Worm (Caenorhabditis elegans) whole organism, L3 larva: ENCODE data around the gene eat-3.
A peak's percentile ranks its signal among the peaks of the same experiment; 100 is the strongest.

Experiments used
- aly-2 ChIP-seq: fragments of 150-350 bp; optimal IDR thresholded peaks from 2 replicates; lab custom pipeline; 2014; ENCODE audit warnings: missing biosample characterization, missing genetic modification characterization
- ama-1 ChIP-seq: fragments of 150-350 bp; optimal IDR thresholded peaks from 2 replicates; lab custom pipeline; 2018
- ceh-16 ChIP-seq: sonication (generic microtip); optimal IDR thresholded peaks from 2 replicates; lab custom pipeline; 2017; ENCODE audit warnings: missing biosample characterization, missing genetic modification characterization
- ceh-28 ChIP-seq: fragments of 150-350 bp; optimal IDR thresholded peaks from 2 replicates; lab custom pipeline; 2014; ENCODE audit warnings: missing biosample characterization, missing genetic modification reagents, missing genetic modification characterization
- ceh-82 ChIP-seq: fragments of 150-350 bp; optimal IDR thresholded peaks from 2 replicates; lab custom pipeline; 2014; ENCODE audit warnings: missing biosample characterization, missing genetic modification characterization
- ceh-9 ChIP-seq: sonication (generic microtip); optimal IDR thresholded peaks from 2 replicates; lab custom pipeline; 2018; ENCODE audit warnings: missing biosample characterization, missing genetic modification characterization
- daf-12 ChIP-seq: fragments of 150-350 bp; optimal IDR thresholded peaks from 2 replicates; lab custom pipeline; 2014; ENCODE audit warnings: missing biosample characterization, missing genetic modification reagents, missing genetic modification characterization
- egl-27 ChIP-seq: sonication (generic microtip); optimal IDR thresholded peaks from 4 replicates; lab custom pipeline; 2017; ENCODE audit warnings: missing biosample characterization, missing genetic modification reagents, missing genetic modification characterization
- egl-5 ChIP-seq: fragments of 150-350 bp; optimal IDR thresholded peaks from 2 replicates; lab custom pipeline; 2017; ENCODE audit warnings: missing biosample characterization, missing genetic modification reagents, missing genetic modification characterization, inconsistent platforms
- elt-1 ChIP-seq: fragments of 150-350 bp; optimal IDR thresholded peaks from 2 replicates; lab custom pipeline; 2014; ENCODE audit warnings: missing biosample characterization, missing genetic modification characterization
- elt-2 ChIP-seq: sonication (generic microtip); optimal IDR thresholded peaks from 2 replicates; lab custom pipeline; 2016; ENCODE audit warnings: missing genetic modification reagents, mild to moderate bottlenecking, missing genetic modification characterization, missing compliant biosample characterization
- elt-3 ChIP-seq, 3 experiments: fragments of 150-350 bp in 1 of 3; sonication (generic microtip) in 2 of 3; optimal IDR thresholded peaks; 2 replicates in 2 of 3; 4 replicates in 1 of 3; lab custom pipeline; 2014 to 2017; ENCODE audit warnings: missing biosample characterization in 3 of 3, missing genetic modification characterization in 3 of 3
- eor-1 ChIP-seq, 2 experiments: fragments of 150-350 bp; optimal IDR thresholded peaks; 2 replicates each; lab custom pipeline; 2014 to 2018; ENCODE audit warnings: missing biosample characterization in 2 of 2, missing genetic modification characterization in 2 of 2
- fkh-10 ChIP-seq: sonication (generic microtip); optimal IDR thresholded peaks from 2 replicates; lab custom pipeline; 2017; ENCODE audit warnings: missing biosample characterization, missing genetic modification reagents, missing genetic modification characterization
- fos-1 ChIP-seq: fragments of 150-350 bp; optimal IDR thresholded peaks from 2 replicates; lab custom pipeline; 2014; ENCODE audit warnings: missing biosample characterization, missing genetic modification characterization
- hmg-11 ChIP-seq: sonication (generic microtip); optimal IDR thresholded peaks from 2 replicates; lab custom pipeline; 2016; ENCODE audit warnings: missing genetic modification characterization, missing compliant biosample characterization
- jun-1 ChIP-seq: fragments of 150-350 bp; optimal IDR thresholded peaks from 2 replicates; lab custom pipeline; 2014; ENCODE audit warnings: missing biosample characterization, missing genetic modification reagents, missing genetic modification characterization
- lin-15B ChIP-seq: fragments of 150-350 bp; optimal IDR thresholded peaks from 2 replicates; lab custom pipeline; 2014; ENCODE audit warnings: missing biosample characterization, missing genetic modification characterization
- lin-39 ChIP-seq: fragments of 150-350 bp; optimal IDR thresholded peaks from 2 replicates; lab custom pipeline; 2018; ENCODE audit warnings: missing biosample characterization, missing genetic modification reagents, missing genetic modification characterization
- mdl-1 ChIP-seq: fragments of 150-350 bp; optimal IDR thresholded peaks from 2 replicates; lab custom pipeline; 2014; ENCODE audit warnings: missing biosample characterization, missing genetic modification characterization
- mml-1 ChIP-seq: fragments of 150-350 bp; sonication (generic microtip); optimal IDR thresholded peaks from 3 replicates; lab custom pipeline; 2014; ENCODE audit warnings: missing biosample characterization, missing genetic modification characterization
- nfya-1 ChIP-seq: sonication (generic microtip); optimal IDR thresholded peaks from 2 replicates; lab custom pipeline; 2017; ENCODE audit warnings: missing genetic modification characterization, mild to moderate bottlenecking, missing compliant biosample characterization, antibody characterized with exemption, moderate library complexity; ENCODE audit not compliant: insufficient read depth
- nhr-12 ChIP-seq: fragments of 150-350 bp; optimal IDR thresholded peaks from 2 replicates; lab custom pipeline; 2014; ENCODE audit warnings: missing biosample characterization, missing genetic modification characterization
- nhr-23 ChIP-seq: fragments of 150-350 bp; optimal IDR thresholded peaks from 2 replicates; lab custom pipeline; 2014; ENCODE audit warnings: missing biosample characterization, missing genetic modification reagents, missing genetic modification characterization
- nhr-237 ChIP-seq: fragments of 150-350 bp; optimal IDR thresholded peaks from 2 replicates; lab custom pipeline; 2014; ENCODE audit warnings: missing biosample characterization, missing genetic modification characterization
- nhr-67 ChIP-seq: fragments of 150-350 bp; optimal IDR thresholded peaks from 2 replicates; lab custom pipeline; 2014; ENCODE audit warnings: missing biosample characterization, missing genetic modification characterization
- nhr-76 ChIP-seq: fragments of 150-350 bp; sonication (generic microtip); optimal IDR thresholded peaks from 5 replicates; lab custom pipeline; 2014; ENCODE audit warnings: missing biosample characterization, missing genetic modification characterization
- nhr-77 ChIP-seq: fragments of 150-350 bp; optimal IDR thresholded peaks from 2 replicates; lab custom pipeline; 2014; ENCODE audit warnings: missing biosample characterization, missing genetic modification characterization
- pha-4 ChIP-seq: fragments of 150-350 bp; optimal IDR thresholded peaks from 2 replicates; lab custom pipeline; 2014; ENCODE audit warnings: missing biosample characterization, missing genetic modification reagents, missing genetic modification characterization
- pqm-1 ChIP-seq: fragments of 150-350 bp; optimal IDR thresholded peaks from 2 replicates; lab custom pipeline; 2017; ENCODE audit warnings: missing biosample characterization, missing genetic modification characterization, inconsistent platforms
- sea-2 ChIP-seq: fragments of 150-350 bp; sonication (generic microtip); optimal IDR thresholded peaks from 4 replicates; lab custom pipeline; 2014; ENCODE audit warnings: missing biosample characterization, missing genetic modification reagents, missing genetic modification characterization
- skn-1 ChIP-seq: fragments of 150-350 bp; optimal IDR thresholded peaks from 2 replicates; lab custom pipeline; 2014; ENCODE audit warnings: missing biosample characterization, missing genetic modification characterization
- snpc-4 ChIP-seq: fragments of 150-350 bp; optimal IDR thresholded peaks from 2 replicates; lab custom pipeline; 2014; ENCODE audit warnings: missing biosample characterization, missing genetic modification characterization
- unc-62 ChIP-seq: fragments of 150-350 bp; sonication (generic microtip); optimal IDR thresholded peaks from 4 replicates; lab custom pipeline; 2014; ENCODE audit warnings: missing biosample characterization, missing genetic modification reagents, missing genetic modification characterization
- ztf-11 ChIP-seq: fragments of 150-350 bp; optimal IDR thresholded peaks from 2 replicates; lab custom pipeline; 2014; ENCODE audit warnings: missing biosample characterization, missing genetic modification characterization
- ztf-4 ChIP-seq: fragments of 150-350 bp; optimal IDR thresholded peaks from 2 replicates; lab custom pipeline; 2014; ENCODE audit warnings: missing biosample characterization, missing genetic modification characterization

Gene eat-3

DNA sequence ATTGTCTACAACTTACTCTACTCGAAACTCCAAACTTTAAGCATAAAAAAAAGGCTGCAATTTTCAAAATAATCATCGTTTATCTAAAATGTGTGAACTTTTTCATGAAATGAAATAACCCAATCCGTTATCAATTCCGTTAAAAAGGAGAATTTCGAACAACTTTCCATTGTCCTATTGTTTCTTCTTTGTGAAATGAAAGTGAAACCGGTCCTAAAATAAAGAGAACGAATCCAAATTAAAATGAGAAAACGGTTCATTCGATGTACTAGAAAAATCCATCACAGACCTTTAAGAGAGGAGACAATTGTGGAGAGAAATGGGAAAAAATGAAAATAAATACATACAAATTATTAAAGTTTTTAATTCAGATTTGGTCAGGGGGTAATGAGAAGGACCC is 29.0 kb upstream of the eat-3 start, which contains the start of gene C01G6.9:
C01G6.9 (minus strand) TSS at position 141 of the 400 bp plus-strand sequence.
- TF ChIP-seq nhr-12, result no peak
- TF ChIP-seq elt-1 (tag; lab: Kevin White, UChicago), result no peak
- no peak for TF ChIP-seq nhr-67 (tag; lab: Kevin White, UChicago)
- TF ChIP-seq ztf-4 (tag; lab: Kevin White, UChicago), result no peak
- TF ChIP-seq nfya-1, result no peak
- TF ChIP-seq unc-62 (GFP tag; lab: Kevin White, UChicago), result no peak
- TF ChIP-seq snpc-4 (tag; lab: Kevin White, UChicago), result no peak
- no peak for TF ChIP-seq hmg-11 (tag; lab: Kevin White, UChicago)
- no peak for TF ChIP-seq pqm-1 (tag; lab: Kevin White, UChicago)
- TF ChIP-seq ztf-11 (tag; lab: Kevin White, UChicago), result no peak
- TF ChIP-seq lin-39 (tag; lab: Kevin White, UChicago), result no peak
- no peak for TF ChIP-seq daf-12 (tag; lab: Kevin White, UChicago)
- TF ChIP-seq egl-27 (tag; lab: Kevin White, UChicago), result no peak
- no peak for TF ChIP-seq sea-2 (GFP tag; lab: Kevin White, UChicago)
- TF ChIP-seq lin-15B (tag; lab: Kevin White, UChicago), result no peak
- TF ChIP-seq mml-1, result no peak
- TF ChIP-seq fkh-10 (GFP tag; lab: Kevin White, UChicago), result no peak
- TF ChIP-seq elt-3 (tag; optimal IDR thresholded peaks at IDR 0.05; lab: Kevin White, UChicago), result no peak
- TF ChIP-seq, all 47 proteins: peak for 0

DNA sequence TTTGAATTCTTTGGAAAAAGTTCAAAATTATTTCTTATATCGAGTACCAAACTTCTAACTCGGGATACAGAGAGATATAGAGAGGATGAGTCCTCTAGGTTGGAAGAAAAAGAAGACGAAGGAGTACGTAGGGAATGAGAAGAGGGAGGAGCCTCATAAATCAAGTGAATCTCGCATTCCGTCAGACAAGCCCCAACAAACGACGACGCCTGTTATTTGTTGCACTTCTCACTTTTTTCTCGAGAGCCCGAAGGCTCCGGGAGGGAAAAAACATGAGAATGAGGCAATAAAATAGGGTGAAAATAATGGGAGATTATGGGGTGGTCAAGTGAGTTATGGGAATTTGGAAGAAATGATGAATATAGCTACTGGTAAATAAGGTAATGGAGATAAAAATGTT is 25.0 kb upstream of the eat-3 start:
- TF ChIP-seq lin-39 (tag; lab: Kevin White, UChicago), result peak; percentile 86
- TF ChIP-seq egl-5, result peak; percentile 89
- no peak for TF ChIP-seq nhr-23 (tag; lab: Kevin White, UChicago)
- TF ChIP-seq pqm-1 (tag; lab: Kevin White, UChicago), result no peak
- TF ChIP-seq lin-15B (tag; lab: Kevin White, UChicago), result no peak
- TF ChIP-seq nfya-1, result peak; percentile 32
- no peak for TF ChIP-seq eor-1 (tag; optimal IDR thresholded peaks at IDR 0.05; lab: Kevin White, UChicago)
- no peak for TF ChIP-seq pha-4
- no peak for TF ChIP-seq elt-3 (tag; optimal IDR thresholded peaks at IDR 0.05; lab: Kevin White, UChicago)
- TF ChIP-seq, all 47 proteins: peak for 3

DNA sequence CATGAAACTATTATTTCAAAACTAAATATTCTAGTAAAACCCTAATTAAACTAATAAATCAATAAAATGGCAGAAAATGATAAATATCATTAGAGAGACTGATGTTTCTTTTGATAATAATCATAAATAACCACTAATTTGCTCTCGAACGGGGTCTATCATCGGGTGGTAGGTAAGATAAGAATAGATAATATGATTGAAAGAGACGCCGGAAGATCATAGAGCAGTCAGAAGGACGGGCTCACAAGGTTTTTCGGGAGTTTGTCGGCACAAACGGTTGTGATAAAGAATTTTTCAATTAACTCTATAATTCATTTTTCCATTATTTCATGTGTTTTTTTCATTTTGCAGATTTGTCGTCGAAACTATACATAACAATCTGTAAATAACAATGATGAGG is 23.6 kb upstream of the eat-3 start:
- TF ChIP-seq pqm-1 (tag; lab: Kevin White, UChicago), result peak; percentile 93
- TF ChIP-seq pha-4, result peak; percentile 47
- TF ChIP-seq elt-3 (tag; optimal IDR thresholded peaks at IDR 0.05; lab: Kevin White, UChicago), result no peak
- TF ChIP-seq nhr-237, result no peak
- no peak for TF ChIP-seq nhr-12
- TF ChIP-seq lin-39 (tag; lab: Kevin White, UChicago), result no peak
- TF ChIP-seq nhr-76 (tag; lab: Kevin White, UChicago), result no peak
- peak; percentile 95 for TF ChIP-seq elt-2 (tag; lab: Kevin White, UChicago)
- peak; percentile 42 for TF ChIP-seq jun-1 (tag; lab: Kevin White, UChicago)

DNA sequence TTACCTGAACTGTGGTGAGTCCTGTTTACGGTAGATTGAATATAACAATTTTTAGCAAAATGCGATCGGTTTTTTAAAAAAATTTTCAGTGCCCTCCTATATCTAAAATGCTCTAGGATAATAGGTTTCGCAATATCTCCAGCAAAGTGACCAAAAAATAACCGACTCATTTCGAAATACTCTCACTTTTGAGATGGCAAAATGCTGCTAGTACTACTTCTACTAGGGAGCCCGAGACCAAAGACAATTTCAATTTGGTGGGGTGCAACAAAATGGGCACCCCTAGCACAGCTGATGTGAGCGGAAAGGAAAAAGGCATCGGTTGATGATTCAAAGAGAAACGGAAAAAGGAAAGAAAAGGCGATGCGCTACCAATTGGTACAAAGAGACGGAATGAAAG is 21.1 kb upstream of the eat-3 start:
- TF ChIP-seq ceh-28 (tag; lab: Kevin White, UChicago), result no peak
- TF ChIP-seq ztf-11 (tag; lab: Kevin White, UChicago), result no peak
- TF ChIP-seq, all 47 proteins: peak for 0

DNA sequence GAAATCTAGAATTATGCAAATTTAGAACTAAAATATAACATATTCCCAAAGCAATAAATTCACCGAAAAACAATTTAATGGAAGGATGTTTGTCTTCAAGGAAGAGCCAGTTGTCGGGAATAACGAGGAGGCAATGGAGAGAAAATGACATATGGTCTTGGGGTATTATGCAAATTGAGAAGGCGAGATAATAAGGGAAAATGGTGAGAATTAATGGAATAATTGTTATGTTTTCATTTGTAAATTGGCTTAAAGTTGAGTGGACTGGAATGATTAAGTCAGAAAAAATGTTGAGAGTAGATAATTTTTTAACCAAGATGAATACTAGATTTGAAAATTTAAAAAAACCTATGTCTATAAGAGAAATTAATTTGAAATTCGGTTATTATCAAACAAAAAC is 19.8 kb upstream of the eat-3 start:
- TF ChIP-seq skn-1 (tag; lab: Kevin White, UChicago), result no peak
- TF ChIP-seq pha-4, result no peak
- no peak for TF ChIP-seq ceh-9 (tag; lab: Kevin White, UChicago)
- no peak for TF ChIP-seq ceh-16
- TF ChIP-seq ceh-28 (tag; lab: Kevin White, UChicago), result no peak
- no peak for TF ChIP-seq lin-39 (tag; lab: Kevin White, UChicago)
- no peak for TF ChIP-seq hmg-11 (tag; lab: Kevin White, UChicago)
- no peak for TF ChIP-seq ama-1 (lab: Kevin White, UChicago)
- TF ChIP-seq pqm-1 (tag; lab: Kevin White, UChicago), result no peak
- TF ChIP-seq ceh-82 (tag; lab: Kevin White, UChicago), result no peak
- no peak for TF ChIP-seq fos-1
- TF ChIP-seq aly-2 (tag; lab: Kevin White, UChicago), result no peak
- TF ChIP-seq daf-12 (tag; lab: Kevin White, UChicago), result no peak
- TF ChIP-seq nhr-77 (tag; lab: Kevin White, UChicago), result no peak
- no peak for TF ChIP-seq mdl-1 (tag; lab: Kevin White, UChicago)
- no peak for TF ChIP-seq ztf-11 (tag; lab: Kevin White, UChicago)
